Fruit fly (Drosophila melanogaster): ENCODE data around the gene hiro.

hiro gene

dm6 chr3L:726486-727180, 38.9 kb upstream of the hiro start:
- TF ChIP-seq D1 (tag; optimal IDR thresholded peaks at IDR 0.05) (no peak), gl (tag; optimal IDR thresholded peaks at IDR 0.05) (no peak), EcR (GFP tag; optimal IDR thresholded peaks at IDR 0.05) (no peak), CG13204 (GFP tag; optimal IDR thresholded peaks at IDR 0.05) (no peak), Snoo (tag; optimal IDR thresholded peaks at IDR 0.05) (no peak), Ets98B (GFP tag; IDR thresholded peaks at IDR 0.05) (no peak), CG15710 (tag; optimal IDR thresholded peaks at IDR 0.05) (no peak), CG34367 (tag; optimal IDR thresholded peaks at IDR 0.05) (no peak), Pif1A (GFP tag; optimal IDR thresholded peaks at IDR 0.05) (no peak), CG12605 (GFP tag; IDR thresholded peaks at IDR 0.05) (no peak)

DNA sequence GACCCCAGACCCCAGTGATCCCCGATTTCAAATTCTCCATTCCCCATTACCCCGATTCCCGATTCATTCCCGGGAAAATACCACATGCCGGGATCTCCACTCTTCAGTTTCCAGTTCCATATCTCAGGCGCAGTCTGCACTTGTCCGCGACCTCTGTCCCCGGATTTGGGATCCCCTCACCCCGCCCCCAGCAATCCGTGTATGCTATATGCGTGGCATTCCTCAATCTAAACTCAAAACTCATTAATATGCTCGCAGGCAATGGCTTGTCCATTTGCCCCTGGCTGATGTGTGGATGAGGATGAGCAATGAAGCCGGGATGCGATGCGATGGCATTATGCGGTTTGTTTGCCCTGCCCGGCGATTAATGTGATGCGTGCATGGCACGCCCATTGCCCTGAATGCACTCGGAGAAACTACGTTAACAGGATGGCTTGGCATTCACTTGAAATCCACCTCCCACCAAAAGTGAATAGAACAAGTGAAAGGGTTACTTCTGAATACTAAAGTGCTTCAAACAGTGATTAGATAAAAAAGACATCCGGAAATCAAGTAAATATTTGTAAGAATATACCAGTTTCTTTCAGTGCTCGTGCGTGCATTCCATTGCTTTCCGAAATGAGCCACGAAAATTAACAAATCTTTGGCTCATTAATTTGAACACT, 37.9 kb upstream of the hiro start:
- peak; percentile 71 for TF ChIP-seq CG15710 (tag; optimal IDR thresholded peaks at IDR 0.05)
- peak; percentile 71 for TF ChIP-seq Pif1A (GFP tag; optimal IDR thresholded peaks at IDR 0.05)
- TF ChIP-seq Snoo (tag; optimal IDR thresholded peaks at IDR 0.05), result peak; percentile 80
- TF ChIP-seq gl (tag; optimal IDR thresholded peaks at IDR 0.05), result peak; percentile 30
- no peak for TF ChIP-seq rn (GFP tag; IDR thresholded peaks at IDR 0.05)
- TF ChIP-seq CG9948 (tag; optimal IDR thresholded peaks at IDR 0.05), result peak; percentile 70
- no peak for TF ChIP-seq CG32121 (GFP tag; IDR thresholded peaks at IDR 0.05)
- peak; percentile 28 for TF ChIP-seq CG8301 (tag; optimal IDR thresholded peaks at IDR 0.05)
- no peak for TF ChIP-seq CG10348 (GFP tag; IDR thresholded peaks at IDR 0.05)
- peak; percentile 47 for TF ChIP-seq CG14655 (GFP tag; optimal IDR thresholded peaks at IDR 0.05)
- TF ChIP-seq CG34367 (tag; optimal IDR thresholded peaks at IDR 0.05), result peak; percentile 49
- no peak for TF ChIP-seq EcR (GFP tag; optimal IDR thresholded peaks at IDR 0.05)
- peak; percentile 66 for TF ChIP-seq Pif1B (GFP tag; optimal IDR thresholded peaks at IDR 0.05)
- peak; percentile 12 for TF ChIP-seq D1 (tag; optimal IDR thresholded peaks at IDR 0.05)
- TF ChIP-seq CG8159 (tag; optimal IDR thresholded peaks at IDR 0.05), result peak; percentile 74
- no peak for TF ChIP-seq CG12605 (GFP tag; IDR thresholded peaks at IDR 0.05)
- TF ChIP-seq Ets98B (GFP tag; IDR thresholded peaks at IDR 0.05), result no peak
- 0 out of 3 replicates have a peak, but pooled peaks have one; percentile 39 for TF ChIP-seq CG4496 (GFP tag; IDR thresholded peaks at IDR 0.05)
- TF ChIP-seq fd96Ca (GFP tag; IDR thresholded peaks at IDR 0.05), result peak; percentile 51; the same call in 1 of the 3 replicates
- TF ChIP-seq CG17806 (tag; optimal IDR thresholded peaks at IDR 0.05), result peak; percentile 75
- TF ChIP-seq CG13204 (GFP tag; optimal IDR thresholded peaks at IDR 0.05), result no peak

dm6 chr3L:724518-725341, 37.0 kb upstream of the hiro start:
- TF ChIP-seq CG8159 (tag; optimal IDR thresholded peaks at IDR 0.05) (peak; percentile 91), CG14655 (GFP tag; optimal IDR thresholded peaks at IDR 0.05) (peak; percentile 89), CG9948 (tag; optimal IDR thresholded peaks at IDR 0.05) (peak; percentile 89), CG4496 (GFP tag; IDR thresholded peaks at IDR 0.05) (peak; percentile 97), CG15710 (tag; optimal IDR thresholded peaks at IDR 0.05) (peak; percentile 91), CG10348 (GFP tag; IDR thresholded peaks at IDR 0.05) (peak; percentile 53; the same call in 1 of the 2 replicates), Snoo (tag; optimal IDR thresholded peaks at IDR 0.05) (peak; percentile 97), D1 (tag; optimal IDR thresholded peaks at IDR 0.05) (peak; percentile 84), CG32121 (GFP tag; IDR thresholded peaks at IDR 0.05) (peak; percentile 87), CG34367 (tag; optimal IDR thresholded peaks at IDR 0.05) (peak; percentile 91), CG13204 (GFP tag; optimal IDR thresholded peaks at IDR 0.05) (peak; percentile 78), rn (GFP tag; IDR thresholded peaks at IDR 0.05) (peak; percentile 90), CG8301 (tag; optimal IDR thresholded peaks at IDR 0.05) (peak; percentile 84), fd96Ca (GFP tag; IDR thresholded peaks at IDR 0.05) (peak; percentile 95), Ets98B (GFP tag; IDR thresholded peaks at IDR 0.05) (peak; percentile 86), Pif1B (GFP tag; optimal IDR thresholded peaks at IDR 0.05) (peak; percentile 94), CG12605 (GFP tag; IDR thresholded peaks at IDR 0.05) (peak; percentile 93), EcR (GFP tag; optimal IDR thresholded peaks at IDR 0.05) (peak; percentile 64), CG17806 (tag; optimal IDR thresholded peaks at IDR 0.05) (peak; percentile 92), gl (tag; optimal IDR thresholded peaks at IDR 0.05) (peak; percentile 85), Pif1A (GFP tag; optimal IDR thresholded peaks at IDR 0.05) (peak; percentile 94)

- TF ChIP-seq CG13204 (GFP tag; optimal IDR thresholded peaks at IDR 0.05) (no peak), D1 (tag; optimal IDR thresholded peaks at IDR 0.05) (no peak), CG14655 (GFP tag; optimal IDR thresholded peaks at IDR 0.05) (no peak), EcR (GFP tag; optimal IDR thresholded peaks at IDR 0.05) (no peak), Pif1A (GFP tag; optimal IDR thresholded peaks at IDR 0.05) (no peak), CG8301 (tag; optimal IDR thresholded peaks at IDR 0.05) (no peak), CG12605 (GFP tag; IDR thresholded peaks at IDR 0.05) (no peak), Snoo (tag; optimal IDR thresholded peaks at IDR 0.05) (no peak), Pif1B (GFP tag; optimal IDR thresholded peaks at IDR 0.05) (no peak), fd96Ca (GFP tag; IDR thresholded peaks at IDR 0.05) (no peak), CG32121 (GFP tag; IDR thresholded peaks at IDR 0.05) (no peak), CG34367 (tag; optimal IDR thresholded peaks at IDR 0.05) (no peak), CG4496 (GFP tag; IDR thresholded peaks at IDR 0.05) (no peak)
These were observed 36.1 kb upstream of the hiro start for dm6 chr3L:723654-724461.

Measured in whole organism, pupa.